Worm (Caenorhabditis elegans) whole organism, midembryonic: ENCODE measurements around the gene rap-3.

Experiments
- T22C8.4 ChIP-seq: fragments of 200-800 bp; sonication (Bioruptor generic); IDR thresholded peaks from 2 replicates; pipeline ENCODE4 v1.3.6; 2022; ENCODE audit warnings: missing genetic modification characterization, missing compliant biosample characterization
- flt-1 ChIP-seq: fragments of 200-800 bp; sonication (Bioruptor generic); IDR thresholded peaks from 2 replicates; pipeline ENCODE4 v1.3.6; 2022; ENCODE audit warnings: missing genetic modification characterization, missing compliant biosample characterization
- ztf-23 ChIP-seq: fragments of 200-800 bp; sonication (Bioruptor generic); IDR thresholded peaks from 2 replicates; pipeline ENCODE4 v1.3.6; 2022; ENCODE audit warnings: missing genetic modification reagents, missing genetic modification characterization, missing compliant biosample characterization
- ztf-29 ChIP-seq: fragments of 200-800 bp; sonication (Bioruptor generic); IDR thresholded peaks from 2 replicates; pipeline ENCODE4 v1.3.6; 2022; ENCODE audit warnings: missing genetic modification reagents, missing genetic modification characterization, missing compliant biosample characterization

DNA sequence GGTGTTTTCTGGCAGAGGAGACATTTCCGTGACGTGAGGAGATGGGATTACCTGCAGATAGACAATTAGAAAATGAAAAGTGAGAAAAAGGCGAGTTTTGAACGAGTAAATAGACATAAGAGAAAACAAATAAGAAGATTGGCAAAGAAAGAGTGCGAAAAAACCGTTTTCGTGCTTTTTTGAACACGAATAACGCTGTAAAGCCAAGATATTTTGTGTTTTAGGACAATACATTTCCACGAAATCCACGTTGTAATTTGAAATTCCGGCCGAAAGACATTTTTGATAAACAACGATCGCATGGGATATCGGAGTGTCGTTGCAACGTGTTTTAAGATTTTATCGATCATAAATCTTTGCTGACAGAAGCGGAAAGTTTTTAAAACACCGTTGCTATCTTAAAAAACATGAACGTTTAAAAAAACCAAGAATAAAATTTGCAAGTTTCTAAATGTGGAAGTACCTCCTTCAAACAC, 33.8 kb downstream of the rap-3 start, which contains the start of gene adk-1:
- TF ChIP-seq T22C8.4 (GFP tag; lab: Robert Waterston, UW): no peak
- TF ChIP-seq flt-1 (GFP tag; lab: Robert Waterston, UW): no peak
- TF ChIP-seq ztf-23: no peak
- no peak for TF ChIP-seq ztf-29 (GFP tag; lab: Robert Waterston, UW)
